Fruit fly (Drosophila melanogaster): ENCODE measurements around the gene p38c.

Gene p38c

dm6 chr3R:24099039-24100026 lies 50.7 kb downstream of the p38c start (continued):
- peak; percentile 37 for TF ChIP-seq CG6654 (GFP tag; optimal IDR thresholded peaks at IDR 0.05)
- peak; percentile 29 for TF ChIP-seq CG3163 (GFP tag; optimal IDR thresholded peaks at IDR 0.05)
- TF ChIP-seq CG2875 (GFP tag; optimal IDR thresholded peaks at IDR 0.05), result no peak
- TF ChIP-seq CG5180 (GFP tag; optimal IDR thresholded peaks at IDR 0.05), result no peak
- peak; percentile 72 for TF ChIP-seq CG4424 (GFP tag; optimal IDR thresholded peaks at IDR 0.05)
- TF ChIP-seq hbn (GFP tag; IDR thresholded peaks at IDR 0.05; ENCODE audit: partially characterized antibody), result no peak
- peak; percentile 34 for TF ChIP-seq CG2202 (tag; optimal IDR thresholded peaks at IDR 0.05)
- TF ChIP-seq Dbx (GFP tag; IDR thresholded peaks at IDR 0.05), result peak; percentile 87
- peak; percentile 83 for TF ChIP-seq Hsf (GFP tag; optimal IDR thresholded peaks at IDR 0.05)
- no peak for TF ChIP-seq Opbp (GFP tag; IDR thresholded peaks at IDR 0.05; ENCODE audit: partially characterized antibody)
- TF ChIP-seq CG5953 (GFP tag; IDR thresholded peaks at IDR 0.05), result peak; percentile 77
- no peak for TF ChIP-seq Sry-β (GFP tag; optimal IDR thresholded peaks at IDR 0.05)
- TF ChIP-seq CG31388 (GFP tag; optimal IDR thresholded peaks at IDR 0.05), result peak; percentile 59
- no peak for TF ChIP-seq CG13894 (tag; optimal IDR thresholded peaks at IDR 0.05)
- no peak for TF ChIP-seq CG9797 (GFP tag; optimal IDR thresholded peaks at IDR 0.05)
- TF ChIP-seq lmd (GFP tag; IDR thresholded peaks at IDR 0.05), result peak; percentile 87
- no peak for TF ChIP-seq CG8478 (optimal IDR thresholded peaks at IDR 0.05)
- no peak for TF ChIP-seq CG34224 (GFP tag; IDR thresholded peaks at IDR 0.05; ENCODE audit: partially characterized antibody)
- peak; percentile 67 for TF ChIP-seq CG15011 (GFP tag; optimal IDR thresholded peaks at IDR 0.05)
- TF ChIP-seq CoRest (tag; optimal IDR thresholded peaks at IDR 0.05), result peak; percentile 77
- TF ChIP-seq pb (GFP tag; optimal IDR thresholded peaks at IDR 0.05), result peak; percentile 69
- TF ChIP-seq CG4404 (GFP tag; IDR thresholded peaks at IDR 0.05), result peak; percentile 57
- peak; percentile 69 for TF ChIP-seq CG6272 (GFP tag; IDR thresholded peaks at IDR 0.05)
- TF ChIP-seq CG10366 (GFP tag; IDR thresholded peaks at IDR 0.05), result peak; percentile 87
- TF ChIP-seq CG10543 (GFP tag; optimal IDR thresholded peaks at IDR 0.05), result no peak
- no peak for TF ChIP-seq pros (GFP tag; optimal IDR thresholded peaks at IDR 0.05)
- peak; percentile 72 for TF ChIP-seq CG18476 (GFP tag; optimal IDR thresholded peaks at IDR 0.05)
- TF ChIP-seq CG3995 (GFP tag; optimal IDR thresholded peaks at IDR 0.05), result no peak
- TF ChIP-seq CG12659 (GFP tag; optimal IDR thresholded peaks at IDR 0.05), result peak; percentile 74
- TF ChIP-seq CG12155 (GFP tag; optimal IDR thresholded peaks at IDR 0.05), result peak; percentile 81
- peak; percentile 64 for TF ChIP-seq emc (GFP tag; optimal IDR thresholded peaks at IDR 0.05)
- TF ChIP-seq sob (GFP tag; IDR thresholded peaks at IDR 0.05), result peak; percentile 91
- TF ChIP-seq CG30431 (GFP tag; optimal IDR thresholded peaks at IDR 0.05), result peak; percentile 69
- no peak for TF ChIP-seq pita (GFP tag; optimal IDR thresholded peaks at IDR 0.05)
- TF ChIP-seq Bteb2 (GFP tag; optimal IDR thresholded peaks at IDR 0.05), result peak; percentile 68
- TF ChIP-seq Tbp (GFP tag; optimal IDR thresholded peaks at IDR 0.05), result no peak
- TF ChIP-seq CG9437 (GFP tag; optimal IDR thresholded peaks at IDR 0.05), result peak; percentile 26
- TF ChIP-seq CG5245 (GFP tag; optimal IDR thresholded peaks at IDR 0.05), result peak; percentile 66
- TF ChIP-seq sens-2 (GFP tag; IDR thresholded peaks at IDR 0.05), result peak; percentile 56; the same call in 1 of the 2 replicates
- TF ChIP-seq HLH3B (GFP tag; IDR thresholded peaks at IDR 0.05), result peak; percentile 89
- TF ChIP-seq CG32532 (GFP tag; IDR thresholded peaks at IDR 0.05), result peak; percentile 88
- no peak for TF ChIP-seq CG10431 (GFP tag; optimal IDR thresholded peaks at IDR 0.05)
- TF ChIP-seq twi (tag; optimal IDR thresholded peaks at IDR 0.05), result peak; percentile 48
- TF ChIP-seq MTF-1 (GFP tag; optimal IDR thresholded peaks at IDR 0.05; ENCODE audit: borderline replicate concordance), result peak; percentile 36
- peak; percentile 28 for TF ChIP-seq sd (tag; optimal IDR thresholded peaks at IDR 0.05)
- TF ChIP-seq tna (GFP tag; IDR thresholded peaks at IDR 0.05; ENCODE audit: partially characterized antibody), result no peak
- peak; percentile 23 for TF ChIP-seq CG8281 (tag; optimal IDR thresholded peaks at IDR 0.05)
- peak; percentile 50 for TF ChIP-seq CG14710 (tag; optimal IDR thresholded peaks at IDR 0.05)

All from whole organism, embryonic.